Worm (Caenorhabditis elegans) whole organism, mixed stage, embryonic: ENCODE data around the gene nhr-272.

Experiments used
- ces-1 ChIP-seq: fragments of 150-350 bp; optimal IDR thresholded peaks from 2 replicates; lab custom pipeline; 2014; ENCODE audit warnings: missing biosample characterization, missing genetic modification reagents, missing genetic modification characterization
- nhr-28 ChIP-seq: fragments of 150-350 bp; optimal IDR thresholded peaks from 2 replicates; lab custom pipeline; 2014; ENCODE audit warnings: missing biosample characterization, missing genetic modification characterization
- pha-4 ChIP-seq: fragments of 150-350 bp; optimal IDR thresholded peaks from 2 replicates; lab custom pipeline; 2018; ENCODE audit warnings: missing biosample characterization, missing genetic modification reagents, missing genetic modification characterization
- unc-120 ChIP-seq: sonication (generic microtip); optimal IDR thresholded peaks from 2 replicates; lab custom pipeline; 2017; ENCODE audit warnings: missing genetic modification characterization, missing compliant biosample characterization; ENCODE audit not compliant: poor library complexity, severe bottlenecking
- zip-8 ChIP-seq: fragments of 150-350 bp; optimal IDR thresholded peaks from 2 replicates; lab custom pipeline; 2014; ENCODE audit warnings: missing biosample characterization, missing genetic modification characterization

DNA sequence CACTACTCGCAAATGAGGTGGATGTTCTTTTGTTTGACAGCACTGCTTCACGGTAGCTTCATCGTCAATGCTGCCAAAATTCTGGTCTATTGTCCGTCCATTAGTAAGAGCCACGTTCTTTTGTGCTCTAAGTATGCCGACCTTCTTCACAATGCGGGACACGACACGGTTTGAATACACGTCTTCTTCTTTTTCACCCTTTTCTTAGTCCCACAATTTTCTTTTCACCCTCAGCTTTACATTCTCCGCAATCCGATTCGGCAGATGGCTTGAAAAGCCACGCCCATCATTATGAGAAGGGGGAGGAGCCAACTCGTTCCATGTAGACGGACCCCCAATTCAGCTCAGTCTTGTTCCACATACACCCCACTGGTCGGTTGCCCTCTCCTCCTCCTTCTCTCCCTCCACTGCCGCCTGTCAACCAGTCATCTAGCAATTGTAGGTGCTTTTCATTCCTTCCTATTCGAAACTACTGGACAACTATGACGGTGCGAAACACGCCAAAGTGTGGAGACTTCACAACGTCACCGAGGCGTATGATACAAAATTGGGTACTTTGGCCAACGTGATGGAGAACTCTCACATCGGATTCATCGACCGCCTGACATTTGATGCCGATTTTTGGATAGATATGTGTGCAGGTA lies 12.8 kb downstream of the nhr-272 start:
- no peak for TF ChIP-seq nhr-28 (tag; lab: Kevin White, UChicago)
- peak; percentile 71 for TF ChIP-seq ces-1 (GFP tag; lab: Kevin White, UChicago)
- no peak for TF ChIP-seq pha-4 (tag; lab: Kevin White, UChicago)
- TF ChIP-seq zip-8 (tag; lab: Kevin White, UChicago), result no peak
- TF ChIP-seq unc-120 (tag; lab: Kevin White, UChicago), result peak; percentile 5
